Worm (Caenorhabditis elegans) whole organism, midembryonic: ENCODE measurements around the gene ZC13.10.

Experiments
- flt-1 ChIP-seq: fragments of 200-800 bp; sonication (Bioruptor generic); IDR thresholded peaks from 2 replicates; pipeline ENCODE4 v1.3.6; 2022; ENCODE audit warnings: missing genetic modification characterization, missing compliant biosample characterization
- klf-2 ChIP-seq: fragments of 200-800 bp; sonication (Bioruptor generic); conservative IDR thresholded peaks from 2 replicates; pipeline ENCODE4 v1.3.6; 2022; ENCODE audit warnings: missing genetic modification reagents, missing genetic modification characterization, missing compliant biosample characterization
- med-1 ChIP-seq: sonication (generic microtip); optimal IDR thresholded peaks from 2 replicates; lab custom pipeline; 2017; ENCODE audit warnings: missing genetic modification characterization, mild to moderate bottlenecking, missing compliant biosample characterization, antibody characterized with exemption, missing genetic modification reagents; ENCODE audit not compliant: insufficient read depth
- tab-1 ChIP-seq: fragments of 200-800 bp; sonication (Bioruptor generic); IDR thresholded peaks from 2 replicates; pipeline ENCODE4 v1.3.6; 2022; ENCODE audit warnings: missing genetic modification characterization, missing compliant biosample characterization
- ztf-29 ChIP-seq: fragments of 200-800 bp; sonication (Bioruptor generic); IDR thresholded peaks from 2 replicates; pipeline ENCODE4 v1.3.6; 2022; ENCODE audit warnings: missing genetic modification reagents, missing genetic modification characterization, missing compliant biosample characterization

- no peak for TF ChIP-seq klf-2 (GFP tag; lab: Robert Waterston, UW)
- no peak for TF ChIP-seq flt-1 (GFP tag; lab: Robert Waterston, UW)
- no peak for TF ChIP-seq ztf-29
- TF ChIP-seq tab-1 (GFP tag; lab: Robert Waterston, UW) = no peak
- TF ChIP-seq med-1 = no peak
These were observed 43.3 kb upstream of the ZC13.10 start for ce11 chrX:945669-946068.
